Worm (Caenorhabditis elegans): ENCODE data around the gene C33G3.5.
A peak's percentile ranks its signal among the peaks of the same experiment; 100 is the strongest.

The C33G3.5 gene

ce11 chrX:14078574-14078973 lies at the start of gene C33G3.5:
TSS of gene C33G3.5 (minus strand) at chrX:14078674.
- TF ChIP-seq ceh-82 (tag; optimal IDR thresholded peaks at IDR 0.05): no peak
- TF ChIP-seq ztf-4 (tag; optimal IDR thresholded peaks at IDR 0.05): no peak
- no peak for TF ChIP-seq lin-15B (tag; optimal IDR thresholded peaks at IDR 0.05)
- no peak for TF ChIP-seq egl-5 (tag; optimal IDR thresholded peaks at IDR 0.05)
- TF ChIP-seq hmg-11 (tag; optimal IDR thresholded peaks at IDR 0.05): no peak
- no peak for TF ChIP-seq ceh-16 (tag; optimal IDR thresholded peaks at IDR 0.05)
- TF ChIP-seq lsy-12 (tag; optimal IDR thresholded peaks at IDR 0.05): no peak
- TF ChIP-seq unc-39 (tag; optimal IDR thresholded peaks at IDR 0.05): no peak

ce11 chrX:14127291-14127922 lies 48.9 kb upstream of the C33G3.5 start, which contains the start of gene F28H6.4:
TSS of gene F28H6.4 (plus strand) at chrX:14127872.
- TF ChIP-seq jun-1 (tag; optimal IDR thresholded peaks at IDR 0.05) (no peak), nfya-1 (tag; optimal IDR thresholded peaks at IDR 0.05; ENCODE audit: insufficient read depth) (peak; percentile 31), ZK546.5 (tag; optimal IDR thresholded peaks at IDR 0.05) (no peak), eor-1 (tag; optimal IDR thresholded peaks at IDR 0.05) (no peak), nhr-77 (tag; optimal IDR thresholded peaks at IDR 0.05) (no peak), lin-15B (tag; optimal IDR thresholded peaks at IDR 0.05) (peak; percentile 16), nhr-11 (tag; optimal IDR thresholded peaks at IDR 0.05) (no peak), elt-2 (tag; optimal IDR thresholded peaks at IDR 0.05) (peak; percentile 3), pha-4 (tag; optimal IDR thresholded peaks at IDR 0.05) (peak; percentile 34), daf-12 (tag; optimal IDR thresholded peaks at IDR 0.05) (no peak), unc-62 (GFP tag; optimal IDR thresholded peaks at IDR 0.05) (no peak), elt-3 (tag; optimal IDR thresholded peaks at IDR 0.05) (no peak), egl-27 (tag; optimal IDR thresholded peaks at IDR 0.05) (no peak), ceh-16 (tag; optimal IDR thresholded peaks at IDR 0.05) (no peak), hmg-11 (tag; optimal IDR thresholded peaks at IDR 0.05) (peak; percentile 43), nhr-67 (tag; optimal IDR thresholded peaks at IDR 0.05) (no peak), lin-39 (tag; optimal IDR thresholded peaks at IDR 0.05) (peak; percentile 3)

- TF ChIP-seq pha-4 (tag; optimal IDR thresholded peaks at IDR 0.05) (peak; percentile 29), ceh-28 (tag; optimal IDR thresholded peaks at IDR 0.05) (no peak)
These were observed 47.4 kb upstream of the C33G3.5 start, which contains the start of gene F28H6.6 for ce11 chrX:14125870-14126269. TSS of gene F28H6.6 (minus strand) at chrX:14125879.

- TF ChIP-seq elt-1 (tag; optimal IDR thresholded peaks at IDR 0.05) (no peak), eor-1 (tag; optimal IDR thresholded peaks at IDR 0.05) (no peak), ama-1 (optimal IDR thresholded peaks at IDR 0.05) (no peak), nhr-12 (tag; optimal IDR thresholded peaks at IDR 0.05) (no peak), jun-1 (tag; optimal IDR thresholded peaks at IDR 0.05) (no peak), ceh-28 (tag; optimal IDR thresholded peaks at IDR 0.05) (no peak), ceh-9 (tag; optimal IDR thresholded peaks at IDR 0.05) (no peak), elt-2 (tag; optimal IDR thresholded peaks at IDR 0.05) (no peak), ztf-4 (tag; optimal IDR thresholded peaks at IDR 0.05) (no peak), tbx-2 (tag; optimal IDR thresholded peaks at IDR 0.05) (no peak), mdl-1 (tag; optimal IDR thresholded peaks at IDR 0.05) (no peak), aly-2 (tag; optimal IDR thresholded peaks at IDR 0.05) (no peak), fkh-10 (GFP tag; optimal IDR thresholded peaks at IDR 0.05) (no peak), elt-3 (tag; optimal IDR thresholded peaks at IDR 0.05) (no peak), lsy-12 (tag; optimal IDR thresholded peaks at IDR 0.05) (no peak), nhr-237 (tag; optimal IDR thresholded peaks at IDR 0.05) (no peak), ztf-11 (tag; optimal IDR thresholded peaks at IDR 0.05) (no peak), daf-12 (tag; optimal IDR thresholded peaks at IDR 0.05) (no peak), sea-2 (GFP tag; optimal IDR thresholded peaks at IDR 0.05) (no peak)
These were observed 40.3 kb upstream of the C33G3.5 start for ce11 chrX:14118762-14119161.

ce11 chrX:14115480-14116161 lies 37.1 kb upstream of the C33G3.5 start, which contains the start of gene F28H6.7:
TSS of gene F28H6.7 (plus strand) at chrX:14116111.
- TF ChIP-seq nhr-43 (tag; optimal IDR thresholded peaks at IDR 0.05; ENCODE audit: poor library complexity, severe bottlenecking): peak; percentile 23
- TF ChIP-seq ztf-4 (tag; optimal IDR thresholded peaks at IDR 0.05): no peak
- peak; percentile 32 for TF ChIP-seq nhr-25 (tag; optimal IDR thresholded peaks at IDR 0.05)
- no peak for TF ChIP-seq aly-2 (tag; optimal IDR thresholded peaks at IDR 0.05)
- TF ChIP-seq ceh-82 (tag; optimal IDR thresholded peaks at IDR 0.05): no peak
- no peak for TF ChIP-seq ZK546.5 (tag; optimal IDR thresholded peaks at IDR 0.05)
- TF ChIP-seq pqm-1 (tag; optimal IDR thresholded peaks at IDR 0.05): peak; percentile 36
- peak; percentile 27 for TF ChIP-seq lsy-12 (tag; optimal IDR thresholded peaks at IDR 0.05)
- TF ChIP-seq elt-2 (tag; optimal IDR thresholded peaks at IDR 0.05): peak; percentile 59
- peak; percentile 40 for TF ChIP-seq egl-5 (tag; optimal IDR thresholded peaks at IDR 0.05)
- peak; percentile 22 for TF ChIP-seq jun-1 (tag; optimal IDR thresholded peaks at IDR 0.05)
- TF ChIP-seq daf-12 (tag; optimal IDR thresholded peaks at IDR 0.05): no peak
- peak; percentile 4 for TF ChIP-seq lin-39 (tag; optimal IDR thresholded peaks at IDR 0.05)
- no peak for TF ChIP-seq ceh-9 (tag; optimal IDR thresholded peaks at IDR 0.05)
- no peak for TF ChIP-seq sea-2 (GFP tag; optimal IDR thresholded peaks at IDR 0.05)
- no peak for TF ChIP-seq nhr-67 (tag; optimal IDR thresholded peaks at IDR 0.05)
- no peak for TF ChIP-seq eor-1 (tag; optimal IDR thresholded peaks at IDR 0.05)
- peak; percentile 38 for TF ChIP-seq nhr-76 (tag; optimal IDR thresholded peaks at IDR 0.05)
- peak; percentile 58 for TF ChIP-seq hmg-11 (tag; optimal IDR thresholded peaks at IDR 0.05)
